Worm (Caenorhabditis elegans) whole organism, mixed stage, embryonic: ENCODE results near the gene clec-214.

Source experiments
- M03D4.4 ChIP-seq: sonication (generic microtip); optimal IDR thresholded peaks from 2 replicates; lab custom pipeline; 2017; ENCODE audit warnings: mild to moderate bottlenecking, missing genetic modification characterization, missing compliant biosample characterization
- ceh-39 ChIP-seq: fragments of 150-350 bp; optimal IDR thresholded peaks from 2 replicates; lab custom pipeline; 2014; ENCODE audit warnings: missing biosample characterization, missing genetic modification characterization
- ces-1 ChIP-seq: fragments of 150-350 bp; optimal IDR thresholded peaks from 2 replicates; lab custom pipeline; 2014; ENCODE audit warnings: missing biosample characterization, missing genetic modification reagents, missing genetic modification characterization
- cnd-1 ChIP-seq: fragments of 200-800 bp; sonication (Bioruptor generic); optimal IDR thresholded peaks from 2 replicates; lab custom pipeline; 2018; ENCODE audit warnings: mild to moderate bottlenecking, missing genetic modification characterization, missing compliant biosample characterization
- flh-1 ChIP-seq: fragments of 200-800 bp; sonication (Bioruptor generic); optimal IDR thresholded peaks from 2 replicates; lab custom pipeline; 2018; ENCODE audit warnings: mild to moderate bottlenecking, missing genetic modification characterization, moderate library complexity, missing compliant biosample characterization
- lin-13 ChIP-seq: fragments of 150-350 bp; optimal IDR thresholded peaks from 2 replicates; lab custom pipeline; 2014; ENCODE audit warnings: missing biosample characterization, missing genetic modification characterization
- mep-1 ChIP-seq: fragments of 150-350 bp; optimal IDR thresholded peaks from 2 replicates; lab custom pipeline; 2017; ENCODE audit warnings: missing biosample characterization, missing genetic modification reagents, missing genetic modification characterization, inconsistent platforms
- mls-2 ChIP-seq: sonication (generic microtip); optimal IDR thresholded peaks from 2 replicates; lab custom pipeline; 2016; ENCODE audit warnings: mild to moderate bottlenecking, missing genetic modification characterization, moderate library complexity, missing compliant biosample characterization
- nhr-12 ChIP-seq: fragments of 150-350 bp; optimal IDR thresholded peaks from 2 replicates; lab custom pipeline; 2014; ENCODE audit warnings: missing biosample characterization, missing genetic modification characterization
- nhr-237 ChIP-seq: fragments of 150-350 bp; optimal IDR thresholded peaks from 2 replicates; lab custom pipeline; 2014; ENCODE audit warnings: missing biosample characterization, missing genetic modification characterization
- nhr-76 ChIP-seq: sonication (generic microtip); optimal IDR thresholded peaks from 2 replicates; lab custom pipeline; 2017; ENCODE audit warnings: missing biosample characterization, missing genetic modification characterization
- pha-4 ChIP-seq: fragments of 150-350 bp; optimal IDR thresholded peaks from 2 replicates; lab custom pipeline; 2018; ENCODE audit warnings: missing biosample characterization, missing genetic modification reagents, missing genetic modification characterization
- sem-2 ChIP-seq: fragments of 200-800 bp; sonication (Bioruptor generic); optimal IDR thresholded peaks from 2 replicates; lab custom pipeline; 2018; ENCODE audit warnings: mild to moderate bottlenecking, missing genetic modification characterization, missing compliant biosample characterization
- snpc-4 ChIP-seq: fragments of 150-350 bp; optimal IDR thresholded peaks from 2 replicates; lab custom pipeline; 2014; ENCODE audit warnings: missing biosample characterization, missing genetic modification characterization
- unc-39 ChIP-seq: fragments of 150-350 bp; optimal IDR thresholded peaks from 2 replicates; lab custom pipeline; 2014; ENCODE audit warnings: missing biosample characterization, missing genetic modification characterization
- unc-62 ChIP-seq: fragments of 150-350 bp; optimal IDR thresholded peaks from 2 replicates; lab custom pipeline; 2014; ENCODE audit warnings: missing biosample characterization, missing genetic modification reagents, missing genetic modification characterization

The clec-214 gene

DNA sequence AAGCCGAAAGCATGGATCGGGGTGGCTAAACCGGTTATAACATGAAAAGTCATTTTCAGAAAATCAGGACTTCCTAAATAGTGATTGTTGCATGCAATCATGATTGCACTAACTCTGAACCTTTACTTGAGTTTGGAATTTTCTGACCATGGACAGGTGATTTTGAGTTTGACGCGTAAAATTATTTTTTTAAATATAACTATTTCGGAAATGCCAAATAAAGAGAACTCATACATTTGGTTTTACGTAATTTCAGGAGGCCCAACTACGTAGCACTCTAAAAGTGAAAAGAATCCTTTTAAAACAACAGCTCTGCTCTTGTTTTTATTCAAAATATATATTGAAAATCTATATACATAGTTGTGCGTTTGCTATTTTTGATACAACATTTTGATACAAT, 41.6 kb downstream of the clec-214 start, which contains the start of gene srh-234:
Gene srh-234 (minus strand): TSS at position 101 of the 400 bp plus-strand sequence.
- TF ChIP-seq ces-1, result no peak
- TF ChIP-seq ceh-39 (tag; lab: Kevin White, UChicago), result no peak
- no peak for TF ChIP-seq pha-4 (tag; lab: Kevin White, UChicago)
- TF ChIP-seq unc-39 (tag; lab: Kevin White, UChicago), result no peak
- no peak for TF ChIP-seq nhr-237 (tag; lab: Kevin White, UChicago)
- no peak for TF ChIP-seq nhr-12 (tag; lab: Kevin White, UChicago)
- no peak for TF ChIP-seq unc-62 (GFP tag; lab: Kevin White, UChicago)
- TF ChIP-seq snpc-4 (tag; lab: Kevin White, UChicago), result no peak

DNA sequence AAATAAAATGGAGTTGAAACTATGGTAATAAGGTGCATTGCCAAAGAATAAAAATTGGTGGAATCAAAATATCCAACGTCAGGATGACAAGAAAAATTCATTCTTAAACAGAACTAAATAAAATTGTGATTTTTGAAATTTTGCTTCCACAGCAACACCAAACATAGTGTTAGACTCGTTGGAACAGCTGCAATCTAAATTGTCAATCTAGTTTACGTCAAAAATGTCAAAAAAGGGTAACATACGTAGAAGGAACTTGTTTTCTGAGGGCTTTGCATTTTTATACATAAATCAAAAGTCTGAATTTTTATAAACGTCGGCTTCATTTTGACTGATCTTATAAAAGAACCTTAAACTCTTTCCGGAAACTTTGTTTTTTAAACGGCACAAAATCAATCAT, 43.4 kb downstream of the clec-214 start, which contains the start of gene srh-200:
Gene srh-200 (minus strand): TSS at position 101 of the 400 bp plus-strand sequence.
- TF ChIP-seq mep-1 (tag; lab: Kevin White, UChicago) (no peak), nhr-12 (tag; lab: Kevin White, UChicago) (no peak), M03D4.4 (no peak), lin-13 (tag; lab: Kevin White, UChicago) (no peak), nhr-237 (tag; lab: Kevin White, UChicago) (no peak), mls-2 (tag; lab: Kevin White, UChicago) (no peak), cnd-1 (no peak), flh-1 (GFP tag; lab: Kevin White, UChicago) (no peak), sem-2 (GFP tag; lab: Kevin White, UChicago) (no peak), nhr-76 (tag; lab: Kevin White, UChicago) (no peak)
